ENCODE assay signal across 1 fruit fly cellular context in the genomic region with DNA sequence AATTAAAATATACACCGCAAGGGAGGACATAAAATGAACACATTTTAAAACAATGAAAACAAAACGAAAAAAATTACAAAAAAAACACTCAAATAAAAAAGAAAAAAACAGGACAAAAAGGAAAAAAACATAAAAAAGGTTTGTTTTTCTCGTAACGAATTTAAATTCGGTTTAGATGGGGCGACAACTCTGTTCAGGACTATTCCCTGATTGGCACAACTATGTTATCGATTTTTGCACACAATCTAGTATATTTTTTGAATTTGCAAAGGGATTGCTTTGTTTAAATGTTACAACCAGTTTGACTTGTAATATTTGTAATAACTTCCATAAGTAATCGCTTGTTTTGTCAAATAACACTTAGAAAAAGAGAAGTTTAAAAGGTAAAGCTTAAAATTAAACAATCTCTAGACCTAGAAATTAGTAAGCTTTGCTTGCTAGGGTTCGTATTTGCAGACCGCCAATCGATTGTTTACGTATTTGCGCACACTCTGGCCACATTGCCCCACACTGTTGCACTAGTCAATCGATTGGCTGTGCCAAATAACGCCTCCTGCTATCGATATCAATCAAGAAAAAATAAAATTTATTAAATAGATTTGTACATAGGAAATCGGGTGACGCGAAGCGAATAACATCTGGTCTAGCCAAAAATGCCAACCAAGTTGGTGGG.
A peak's percentile ranks its signal among the peaks of the same experiment; 100 is the strongest.
TF ChIP-seq lines count a peak whose summit lies in the region.

Gene CG7332 (plus strand): TSS at position 515 of the 673 bp plus-strand sequence.

TF ChIP-seq in whole organism, embryonic, 481 proteins besides CTCF, POLR2A, EP300 and RAD21 (continued from another document):
- TF ChIP-seq CG9437 (GFP tag; optimal IDR thresholded peaks at IDR 0.05; lab: Kevin White, UChicago) (peak; percentile 59), nmo (GFP tag; optimal IDR thresholded peaks at IDR 0.05; lab: Kevin White, UChicago) (peak; percentile 17), vnd (GFP tag; IDR thresholded peaks at IDR 0.05; lab: Robert Waterston, UW; ENCODE audit: partially characterized antibody) (peak; percentile 46; the same call in 2 of the 3 replicates), lmd (GFP tag; IDR thresholded peaks at IDR 0.05; lab: Robert Waterston, UW) (no peak), nerfin-2 (GFP tag; IDR thresholded peaks at IDR 0.05; lab: Robert Waterston, UW; ENCODE audit: partially characterized antibody) (peak; percentile 42), CG14710 (tag; optimal IDR thresholded peaks at IDR 0.05; lab: Kevin White, UChicago) (peak; percentile 11), Bgb (GFP tag; IDR thresholded peaks at IDR 0.05; lab: Robert Waterston, UW; ENCODE audit: partially characterized antibody) (peak; percentile 66), CG31388 (GFP tag; optimal IDR thresholded peaks at IDR 0.05; lab: Kevin White, UChicago) (no peak), CG42726 (GFP tag; IDR thresholded peaks at IDR 0.05; lab: Robert Waterston, UW; ENCODE audit: partially characterized antibody) (peak; percentile 6; the same call in 1 of the 2 replicates), Aef1 (GFP tag; IDR thresholded peaks at IDR 0.05; lab: Robert Waterston, UW) (no peak), sr (GFP tag; IDR thresholded peaks at IDR 0.05; lab: Robert Waterston, UW) (no peak), CG33213 (GFP tag; optimal IDR thresholded peaks at IDR 0.05; lab: Kevin White, UChicago) (peak; percentile 17), Opbp (GFP tag; IDR thresholded peaks at IDR 0.05; lab: Robert Waterston, UW; ENCODE audit: partially characterized antibody) (peak; percentile 54; the same call in 1 of the 3 replicates), CG9797 (GFP tag; optimal IDR thresholded peaks at IDR 0.05; lab: Kevin White, UChicago) (peak; percentile 69), CG4360 (GFP tag; IDR thresholded peaks at IDR 0.05; lab: Robert Waterston, UW) (no peak), Dp (GFP tag; optimal IDR thresholded peaks at IDR 0.05; lab: Kevin White, UChicago) (peak; percentile 67), mam (GFP tag; optimal IDR thresholded peaks at IDR 0.05; lab: Kevin White, UChicago) (peak; percentile 10), CG8089 (GFP tag; optimal IDR thresholded peaks at IDR 0.05; lab: Kevin White, UChicago) (no peak), CG7372 (GFP tag; IDR thresholded peaks at IDR 0.05; lab: Robert Waterston, UW) (no peak), sens (GFP tag; lab: Kevin White, UChicago) (peak; percentile 63), Hr51 (GFP tag; optimal IDR thresholded peaks at IDR 0.05; lab: Kevin White, UChicago) (no peak), lov (optimal IDR thresholded peaks at IDR 0.05; lab: Kevin White, UChicago) (no peak), lov (GFP tag; IDR thresholded peaks at IDR 0.05; lab: Robert Waterston, UW) (no peak), Ptx1 (GFP tag; IDR thresholded peaks at IDR 0.05; lab: Robert Waterston, UW) (peak; percentile 28; the same call in 1 of the 2 replicates), CG4854 (GFP tag; optimal IDR thresholded peaks at IDR 0.05; lab: Kevin White, UChicago) (no peak), hb (GFP tag; IDR thresholded peaks at IDR 0.05; lab: Robert Waterston, UW; ENCODE audit: partially characterized antibody) (peak; percentile 60; the same call in 1 of the 3 replicates), sna (GFP tag; IDR thresholded peaks at IDR 0.05; lab: Robert Waterston, UW; ENCODE audit: partially characterized antibody) (peak; percentile 43; the same call in 1 of the 2 replicates), Hsf (GFP tag; optimal IDR thresholded peaks at IDR 0.05; lab: Kevin White, UChicago) (no peak), pzg (GFP tag; optimal IDR thresholded peaks at IDR 0.05; lab: Kevin White, UChicago) (peak; percentile 65), ash1 (GFP tag; optimal IDR thresholded peaks at IDR 0.05; lab: Kevin White, UChicago) (no peak), fd64A (GFP tag; optimal IDR thresholded peaks at IDR 0.05; lab: Kevin White, UChicago) (no peak), tna (GFP tag; IDR thresholded peaks at IDR 0.05; lab: Robert Waterston, UW; ENCODE audit: partially characterized antibody) (peak; percentile 65; the same call in 1 of the 2 replicates), CG2116 (GFP tag; optimal IDR thresholded peaks at IDR 0.05; lab: Kevin White, UChicago) (peak; percentile 94), BEAF-32 (GFP tag; optimal IDR thresholded peaks at IDR 0.05; lab: Kevin White, UChicago) (peak; percentile 72), lilli (GFP tag; optimal IDR thresholded peaks at IDR 0.05; lab: Kevin White, UChicago) (peak; percentile 8), CG10565 (GFP tag; optimal IDR thresholded peaks at IDR 0.05; lab: Kevin White, UChicago) (no peak), CG30431 (GFP tag; optimal IDR thresholded peaks at IDR 0.05; lab: Kevin White, UChicago) (no peak), zen2 (GFP tag; IDR thresholded peaks at IDR 0.05; lab: Robert Waterston, UW; ENCODE audit: partially characterized antibody) (no peak), CG18262 (tag; optimal IDR thresholded peaks at IDR 0.05; lab: Kevin White, UChicago) (peak; percentile 3), CG30020 (tag; optimal IDR thresholded peaks at IDR 0.05; lab: Kevin White, UChicago) (peak; percentile 21), crc (GFP tag; optimal IDR thresholded peaks at IDR 0.05; lab: Kevin White, UChicago) (no peak), pros (GFP tag; optimal IDR thresholded peaks at IDR 0.05; lab: Kevin White, UChicago) (no peak), scrt (GFP tag; optimal IDR thresholded peaks at IDR 0.05; lab: Kevin White, UChicago) (no peak), CG10209 (GFP tag; optimal IDR thresholded peaks at IDR 0.05; lab: Kevin White, UChicago) (no peak), stwl (tag; optimal IDR thresholded peaks at IDR 0.05; lab: Kevin White, UChicago) (peak; percentile 66), Atf3 (GFP tag; optimal IDR thresholded peaks at IDR 0.05; lab: Kevin White, UChicago) (no peak), p53 (GFP tag; optimal IDR thresholded peaks at IDR 0.05; lab: Kevin White, UChicago) (no peak), CG7963 (GFP tag; IDR thresholded peaks at IDR 0.05; lab: Robert Waterston, UW; ENCODE audit: partially characterized antibody) (peak; percentile 61; the same call in 2 of the 3 replicates), onecut (GFP tag; IDR thresholded peaks at IDR 0.05; lab: Robert Waterston, UW) (peak; percentile 50; the same call in 1 of the 2 replicates), CG2712 (tag; optimal IDR thresholded peaks at IDR 0.05; lab: Kevin White, UChicago) (peak; percentile 14), CG7786 (GFP tag; optimal IDR thresholded peaks at IDR 0.05; lab: Kevin White, UChicago) (no peak), Pdp1 (GFP tag; optimal IDR thresholded peaks at IDR 0.05; lab: Kevin White, UChicago) (peak in 1 of 2 experiments; percentile 18), CG2129 (GFP tag; IDR thresholded peaks at IDR 0.05; lab: Robert Waterston, UW; ENCODE audit: partially characterized antibody) (0 out of 2 replicates have a peak, but pooled peaks have one; percentile 11), CG16779 (GFP tag; IDR thresholded peaks at IDR 0.05; lab: Robert Waterston, UW) (no peak), CG7987 (GFP tag; optimal IDR thresholded peaks at IDR 0.05; lab: Kevin White, UChicago) (no peak), ssp (GFP tag; IDR thresholded peaks at IDR 0.05; lab: Robert Waterston, UW) (no peak), cg (GFP tag; optimal IDR thresholded peaks at IDR 0.05; lab: Kevin White, UChicago) (no peak), al (GFP tag; IDR thresholded peaks at IDR 0.05; lab: Robert Waterston, UW) (no peak), CG1792 (GFP tag; optimal IDR thresholded peaks at IDR 0.05; lab: Kevin White, UChicago) (no peak), CG11696 (GFP tag; IDR thresholded peaks at IDR 0.05; lab: Robert Waterston, UW) (no peak), Stat92E (GFP tag; optimal IDR thresholded peaks at IDR 0.05; lab: Kevin White, UChicago) (no peak), CG12942 (GFP tag; optimal IDR thresholded peaks at IDR 0.05; lab: Kevin White, UChicago) (no peak), fd96Cb (tag; optimal IDR thresholded peaks at IDR 0.05; lab: Kevin White, UChicago) (no peak), Doc2 (GFP tag; IDR thresholded peaks at IDR 0.05; lab: Robert Waterston, UW) (no peak), CG18476 (GFP tag; optimal IDR thresholded peaks at IDR 0.05; lab: Kevin White, UChicago) (no peak), Dll (GFP tag; IDR thresholded peaks at IDR 0.05; lab: Robert Waterston, UW; ENCODE audit: partially characterized antibody) (peak; percentile 64; the same call in 1 of the 4 replicates), CG4424 (GFP tag; optimal IDR thresholded peaks at IDR 0.05; lab: Kevin White, UChicago) (peak; percentile 19), CG14860 (GFP tag; IDR thresholded peaks at IDR 0.05; lab: Robert Waterston, UW; ENCODE audit: partially characterized antibody) (peak; percentile 39; the same call in 1 of the 3 replicates), Gug (GFP tag; IDR thresholded peaks at IDR 0.05; lab: Robert Waterston, UW) (no peak), ewg (GFP tag; optimal IDR thresholded peaks at IDR 0.05; lab: Kevin White, UChicago) (no peak), CG6791 (GFP tag; IDR thresholded peaks at IDR 0.05; lab: Robert Waterston, UW; ENCODE audit: partially characterized antibody) (peak; percentile 80), Atf6 (GFP tag; IDR thresholded peaks at IDR 0.05; lab: Robert Waterston, UW) (0 out of 2 replicates have a peak, but pooled peaks have one; percentile 28), lola (GFP tag; optimal IDR thresholded peaks at IDR 0.05; lab: Kevin White, UChicago) (no peak), CG9876 (GFP tag; optimal IDR thresholded peaks at IDR 0.05; lab: Kevin White, UChicago) (no peak), CG12659 (GFP tag; optimal IDR thresholded peaks at IDR 0.05; lab: Kevin White, UChicago) (peak; percentile 39), CG17361 (GFP tag; IDR thresholded peaks at IDR 0.05; lab: Robert Waterston, UW) (0 out of 3 replicates have a peak, but pooled peaks have one; percentile 16), zfh2 (GFP tag; optimal IDR thresholded peaks at IDR 0.05; lab: Kevin White, UChicago) (no peak), CG17612 (GFP tag; IDR thresholded peaks at IDR 0.05; lab: Robert Waterston, UW) (no peak), Sry-β (GFP tag; optimal IDR thresholded peaks at IDR 0.05; lab: Kevin White, UChicago) (no peak), CG17359 (tag; optimal IDR thresholded peaks at IDR 0.05; lab: Kevin White, UChicago) (peak; percentile 25), knrl (GFP tag; IDR thresholded peaks at IDR 0.05; lab: Robert Waterston, UW; ENCODE audit: partially characterized antibody) (peak; percentile 66), CG13287 (GFP tag; IDR thresholded peaks at IDR 0.05; lab: Robert Waterston, UW; ENCODE audit: partially characterized antibody) (peak; percentile 63), Scr (GFP tag; IDR thresholded peaks at IDR 0.05; lab: Robert Waterston, UW; ENCODE audit: partially characterized antibody) (peak; percentile 66), CG4730 (GFP tag; IDR thresholded peaks at IDR 0.05; lab: Robert Waterston, UW) (no peak), CG8924 (tag; optimal IDR thresholded peaks at IDR 0.05; lab: Kevin White, UChicago) (peak; percentile 28), E2f2 (GFP tag; IDR thresholded peaks at IDR 0.05; lab: Robert Waterston, UW) (peak; percentile 72; the same call in 1 of the 2 replicates), Dip2 (GFP tag; IDR thresholded peaks at IDR 0.05; lab: Robert Waterston, UW) (no peak), Sin3A (optimal IDR thresholded peaks at IDR 0.05; lab: Kevin White, UChicago) (peak; percentile 74), Dref (GFP tag; IDR thresholded peaks at IDR 0.05; lab: Robert Waterston, UW) (peak; percentile 85), CG2120 (GFP tag; optimal IDR thresholded peaks at IDR 0.05; lab: Kevin White, UChicago) (peak; percentile 15), CG5953 (GFP tag; IDR thresholded peaks at IDR 0.05; lab: Robert Waterston, UW) (no peak), E2f1 (GFP tag; IDR thresholded peaks at IDR 0.05; lab: Robert Waterston, UW) (no peak), Spps (tag; optimal IDR thresholded peaks at IDR 0.05; lab: Kevin White, UChicago) (no peak), phol (tag; optimal IDR thresholded peaks at IDR 0.05; lab: Kevin White, UChicago) (peak; percentile 23), CG9932 (GFP tag; IDR thresholded peaks at IDR 0.05; lab: Robert Waterston, UW) (no peak), CG14014 (GFP tag; IDR thresholded peaks at IDR 0.05; lab: Robert Waterston, UW) (no peak), CG12071 (GFP tag; optimal IDR thresholded peaks at IDR 0.05; lab: Kevin White, UChicago) (no peak), CG14965 (GFP tag; optimal IDR thresholded peaks at IDR 0.05; lab: Kevin White, UChicago; ENCODE audit: borderline replicate concordance) (no peak), ERR (GFP tag; optimal IDR thresholded peaks at IDR 0.05; lab: Kevin White, UChicago) (no peak), hkb (optimal IDR thresholded peaks at IDR 0.05; lab: Kevin White, UChicago) (no peak), hkb (GFP tag; IDR thresholded peaks at IDR 0.05; lab: Robert Waterston, UW) (peak; percentile 50), tin (GFP tag; optimal IDR thresholded peaks at IDR 0.05; lab: Kevin White, UChicago) (no peak), CG10267 (tag; optimal IDR thresholded peaks at IDR 0.05; lab: Kevin White, UChicago) (no peak), Xrp1 (GFP tag; IDR thresholded peaks at IDR 0.05; lab: Robert Waterston, UW) (0 out of 2 replicates have a peak, but pooled peaks have one; percentile 33), otp (GFP tag; IDR thresholded peaks at IDR 0.05; lab: Robert Waterston, UW) (no peak), ranshi (GFP tag; IDR thresholded peaks at IDR 0.05; lab: Robert Waterston, UW) (0 out of 2 replicates have a peak, but pooled peaks have one; percentile 23), cad (GFP tag; optimal IDR thresholded peaks at IDR 0.05; lab: Kevin White, UChicago) (no peak), CG8388 (GFP tag; optimal IDR thresholded peaks at IDR 0.05; lab: Kevin White, UChicago) (no peak), trem (tag; optimal IDR thresholded peaks at IDR 0.05; lab: Kevin White, UChicago) (peak; percentile 14), amos (GFP tag; IDR thresholded peaks at IDR 0.05; lab: Robert Waterston, UW; ENCODE audit: partially characterized antibody) (peak; percentile 67), inv (GFP tag; IDR thresholded peaks at IDR 0.05; lab: Robert Waterston, UW; ENCODE audit: partially characterized antibody) (peak; percentile 59), CG9215 (GFP tag; IDR thresholded peaks at IDR 0.05; lab: Robert Waterston, UW) (no peak), CG34224 (GFP tag; IDR thresholded peaks at IDR 0.05; lab: Robert Waterston, UW; ENCODE audit: partially characterized antibody) (peak; percentile 58; the same call in 2 of the 3 replicates), Ets97D (GFP tag; optimal IDR thresholded peaks at IDR 0.05; lab: Kevin White, UChicago) (peak; percentile 14), CG32532 (GFP tag; IDR thresholded peaks at IDR 0.05; lab: Robert Waterston, UW) (no peak), CG15514 (GFP tag; optimal IDR thresholded peaks at IDR 0.05; lab: Kevin White, UChicago) (peak; percentile 47), Rfx (GFP tag; IDR thresholded peaks at IDR 0.05; lab: Robert Waterston, UW) (0 out of 2 replicates have a peak, but pooled peaks have one; percentile 9)
